Worm (Caenorhabditis elegans): Measurements from ENCODE around the gene cox-15.

ce11 chrII:11259766-11260165, 25.0 kb upstream of the cox-15 start:
- no peak for TF ChIP-seq nhr-77 (tag; optimal IDR thresholded peaks at IDR 0.05)
- TF ChIP-seq unc-39 (tag; optimal IDR thresholded peaks at IDR 0.05) = no peak
- no peak for TF ChIP-seq ZK546.5 (tag; optimal IDR thresholded peaks at IDR 0.05)
- TF ChIP-seq ama-1 (optimal IDR thresholded peaks at IDR 0.05) = no peak
- TF ChIP-seq Y55F3AM.14 (GFP tag; optimal IDR thresholded peaks at IDR 0.05) = no peak
- no peak for TF ChIP-seq blmp-1 (tag; optimal IDR thresholded peaks at IDR 0.05; ENCODE audit: insufficient read depth)

Measured in whole organism, L2 larva.